Fruit fly (Drosophila melanogaster): Measurements from ENCODE around the gene Mur11Da.

The Mur11Da gene

DNA sequence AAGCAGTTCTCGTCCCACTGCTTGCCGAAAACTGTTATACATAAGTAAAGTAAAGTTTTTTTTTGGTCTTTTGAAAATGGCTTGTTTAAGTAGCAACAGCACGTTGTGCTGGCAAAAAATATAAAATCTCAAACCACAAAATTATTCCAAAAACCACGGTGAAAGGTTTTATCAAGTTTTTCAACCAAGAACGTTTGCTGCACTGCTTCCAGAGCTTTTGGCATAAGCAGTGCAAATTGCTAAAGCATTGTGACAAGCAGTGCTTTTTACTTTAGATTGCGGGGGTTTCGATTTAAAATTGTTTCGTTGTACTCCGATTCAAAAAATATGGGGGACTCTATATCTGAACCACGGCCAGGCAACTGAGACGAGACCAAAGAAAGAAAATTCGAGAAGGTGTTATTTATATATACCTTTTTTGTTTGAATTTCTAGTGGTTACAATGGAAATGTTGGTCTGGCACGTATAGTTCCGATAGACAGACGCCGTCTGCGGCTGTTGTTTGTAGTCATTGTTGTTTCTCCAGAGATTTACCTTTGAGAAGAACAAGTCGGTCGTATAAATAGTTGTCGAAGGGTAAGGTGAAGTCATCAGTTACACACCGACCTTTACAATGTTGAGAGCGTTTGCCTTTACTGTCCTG, at the start of gene Mur11Da:
TSS of gene Mur11Da (plus strand) at position 593 of the 643 bp plus-strand sequence.
- TF ChIP-seq CG6792 (GFP tag; optimal IDR thresholded peaks at IDR 0.05) = no peak
- TF ChIP-seq Lpt (GFP tag; optimal IDR thresholded peaks at IDR 0.05) = no peak
- TF ChIP-seq CG1621 (tag; optimal IDR thresholded peaks at IDR 0.05) = no peak
- TF ChIP-seq CG8119 (GFP tag; IDR thresholded peaks at IDR 0.05) = no peak
- TF ChIP-seq spab (GFP tag; optimal IDR thresholded peaks at IDR 0.05) = no peak
- no peak for TF ChIP-seq cyc (GFP tag; optimal IDR thresholded peaks at IDR 0.05)
- TF ChIP-seq topi (GFP tag; optimal IDR thresholded peaks at IDR 0.05) = no peak
- TF ChIP-seq vri (GFP tag; optimal IDR thresholded peaks at IDR 0.05) = no peak
- TF ChIP-seq fkh (GFP tag; optimal IDR thresholded peaks at IDR 0.05) = no peak
- TF ChIP-seq acj6 (GFP tag; optimal IDR thresholded peaks at IDR 0.05) = no peak
- no peak for TF ChIP-seq CG6163 (GFP tag; IDR thresholded peaks at IDR 0.05)
- TF ChIP-seq CG15336 (GFP tag; IDR thresholded peaks at IDR 0.05) = no peak
- TF ChIP-seq CG6854 (GFP tag; optimal IDR thresholded peaks at IDR 0.05) = no peak
- TF ChIP-seq CG11902 (GFP tag; optimal IDR thresholded peaks at IDR 0.05) = no peak
- TF ChIP-seq CG11294 (GFP tag; IDR thresholded peaks at IDR 0.05) = no peak

- TF ChIP-seq topi (GFP tag; optimal IDR thresholded peaks at IDR 0.05) = no peak
- TF ChIP-seq fd59A (GFP tag; optimal IDR thresholded peaks at IDR 0.05) = no peak
- no peak for TF ChIP-seq salr (GFP tag; optimal IDR thresholded peaks at IDR 0.05)
- no peak for TF ChIP-seq CG6854 (GFP tag; optimal IDR thresholded peaks at IDR 0.05)
- TF ChIP-seq net (GFP tag; optimal IDR thresholded peaks at IDR 0.05) = no peak
- no peak for TF ChIP-seq Hr38 (GFP tag; optimal IDR thresholded peaks at IDR 0.05)
- no peak for TF ChIP-seq CG1621 (tag; optimal IDR thresholded peaks at IDR 0.05)
- TF ChIP-seq CG16779 (tag; optimal IDR thresholded peaks at IDR 0.05) = no peak
- no peak for TF ChIP-seq Eip78C (GFP tag)
- no peak for TF ChIP-seq CG6792 (GFP tag; optimal IDR thresholded peaks at IDR 0.05)
- TF ChIP-seq CG6163 (GFP tag; IDR thresholded peaks at IDR 0.05) = no peak
- TF ChIP-seq eg (GFP tag; IDR thresholded peaks at IDR 0.05) = no peak
- no peak for TF ChIP-seq CG9139 (GFP tag; optimal IDR thresholded peaks at IDR 0.05)
- TF ChIP-seq achi (GFP tag; optimal IDR thresholded peaks at IDR 0.05) = no peak
- no peak for TF ChIP-seq Lpt (GFP tag; optimal IDR thresholded peaks at IDR 0.05)
- no peak for TF ChIP-seq Gug (GFP tag; IDR thresholded peaks at IDR 0.05)
- TF ChIP-seq CG31627 (GFP tag; optimal IDR thresholded peaks at IDR 0.05) = no peak
- no peak for TF ChIP-seq pdm3 (GFP tag; optimal IDR thresholded peaks at IDR 0.05)
Measured at dm6 chrX:12919594-12919993, 48.1 kb upstream of the Mur11Da start.

DNA sequence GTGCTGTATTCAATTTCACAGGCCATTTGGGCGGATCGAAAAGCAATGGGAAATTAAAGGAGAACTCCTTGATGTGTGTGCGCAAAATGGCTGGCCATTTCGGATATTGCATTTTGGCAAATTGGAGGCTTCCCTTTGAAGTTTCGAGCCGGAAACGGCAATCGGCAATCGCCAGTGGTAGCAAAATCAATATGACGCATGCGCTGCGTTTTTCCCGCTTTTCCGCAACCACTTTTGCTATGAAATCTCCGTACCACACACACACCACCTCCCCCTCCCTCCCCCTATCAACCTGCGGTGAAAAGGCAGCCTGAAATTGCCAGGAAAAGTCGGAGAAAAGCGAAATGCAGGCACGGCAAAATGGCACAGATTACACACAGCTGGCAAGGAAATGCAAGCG, 45.4 kb upstream of the Mur11Da start:
- TF ChIP-seq CG11294 (GFP tag; IDR thresholded peaks at IDR 0.05) = no peak
- TF ChIP-seq Smox (GFP tag; optimal IDR thresholded peaks at IDR 0.05) = no peak
- no peak for TF ChIP-seq CG8119 (GFP tag; IDR thresholded peaks at IDR 0.05)
- TF ChIP-seq Eip93F (GFP tag; optimal IDR thresholded peaks at IDR 0.05) = no peak
- no peak for TF ChIP-seq CG3032 (tag; optimal IDR thresholded peaks at IDR 0.05)
- no peak for TF ChIP-seq Ets21C (GFP tag; optimal IDR thresholded peaks at IDR 0.05)
- no peak for TF ChIP-seq CG10669 (GFP tag; optimal IDR thresholded peaks at IDR 0.05)
- no peak for TF ChIP-seq pdm3 (GFP tag; optimal IDR thresholded peaks at IDR 0.05)
- no peak for TF ChIP-seq ss (GFP tag; optimal IDR thresholded peaks at IDR 0.05)
- no peak for TF ChIP-seq CG3919 (GFP tag; optimal IDR thresholded peaks at IDR 0.05)
- no peak for TF ChIP-seq CG32006 (GFP tag; optimal IDR thresholded peaks at IDR 0.05)
- TF ChIP-seq Hr4 (GFP tag; optimal IDR thresholded peaks at IDR 0.05) = no peak
- no peak for TF ChIP-seq achi (GFP tag; optimal IDR thresholded peaks at IDR 0.05)
- TF ChIP-seq fd85E (GFP tag; optimal IDR thresholded peaks at IDR 0.05) = no peak
- no peak for TF ChIP-seq Lpt (GFP tag; optimal IDR thresholded peaks at IDR 0.05)
- no peak for TF ChIP-seq CG7368 (GFP tag; optimal IDR thresholded peaks at IDR 0.05)
- no peak for TF ChIP-seq CG1621 (tag; optimal IDR thresholded peaks at IDR 0.05)
- TF ChIP-seq Sox15 (GFP tag; optimal IDR thresholded peaks at IDR 0.05) = no peak

All from whole organism, prepupa.